Fruit fly (Drosophila melanogaster) S2 (cell line): ENCODE data around the gene Atg4a.

Experiments used
- CG8478 ChIP-seq: fragments of >200 bp; optimal IDR thresholded peaks from 2 replicates; lab custom pipeline; 2018
- CTCF ChIP-seq, 2 experiments: fragments of >200 bp; optimal IDR thresholded peaks; 2 replicates each; lab custom pipeline; 2018

dm6 chr2L:1086312-1086906 is 5.7 kb downstream of the Atg4a start:
- no peak for TF ChIP-seq CTCF (optimal IDR thresholded peaks at IDR 0.05; lab: Kevin White, UChicago)
- TF ChIP-seq CG8478 (lab: Kevin White, UChicago) = no peak
